Worm (Caenorhabditis elegans): ENCODE results near the gene nurf-1.

DNA sequence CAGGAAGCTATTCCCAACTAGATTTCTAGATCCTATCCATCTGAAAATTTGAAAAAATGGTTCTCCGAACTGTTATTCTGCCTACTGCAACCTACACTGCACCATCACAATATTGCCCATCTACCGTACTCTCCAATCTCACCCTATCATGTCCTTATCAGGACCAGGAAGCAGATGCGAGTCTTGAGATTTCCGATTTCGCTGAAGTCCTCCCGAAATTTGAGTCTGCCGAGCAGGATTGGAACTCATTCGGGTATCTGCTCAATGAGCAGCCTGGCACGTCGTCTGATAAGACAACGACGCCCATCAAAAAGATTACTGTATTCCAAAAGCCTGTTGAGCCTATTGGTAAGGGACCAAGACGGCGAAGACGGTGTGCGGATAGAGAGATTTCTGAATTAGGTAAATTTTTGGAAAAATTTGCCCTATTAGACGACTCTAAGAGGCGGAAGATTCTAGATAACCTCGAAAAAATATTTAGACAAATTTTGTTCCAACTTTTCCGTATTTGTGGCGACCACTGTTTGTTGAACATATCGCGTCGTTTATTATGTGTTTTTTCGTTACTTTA is 15.1 kb downstream of the nurf-1 start:
- no peak for TF ChIP-seq him-1 (tag; optimal IDR thresholded peaks at IDR 0.05)
- no peak for TF ChIP-seq dao-5 (tag; optimal IDR thresholded peaks at IDR 0.05)

Measured in whole organism, L4/young adult.